Worm (Caenorhabditis elegans) whole organism, young adult: ENCODE measurements around the gene efn-4.

Source experiments
- B0019.2 ChIP-seq: fragments of 200-800 bp; sonication (Bioruptor generic); conservative IDR thresholded peaks from 2 replicates; pipeline ENCODE4 v1.3.6; 2022; ENCODE audit warnings: missing genetic modification reagents, missing genetic modification characterization, missing compliant biosample characterization
- B0035.1 ChIP-seq: sonication (generic microtip); optimal IDR thresholded peaks from 2 replicates; lab custom pipeline; 2016; ENCODE audit warnings: missing genetic modification characterization, mild to moderate bottlenecking, missing compliant biosample characterization, missing genotype, missing genetic modification reagents
- F10E7.11 ChIP-seq: sonication (generic microtip); optimal IDR thresholded peaks from 2 replicates; lab custom pipeline; 2017; ENCODE audit warnings: mild to moderate bottlenecking, missing genetic modification characterization, moderate library complexity, missing compliant biosample characterization
- F37B4.10 ChIP-seq: fragments of 200-800 bp; sonication (Bioruptor generic); IDR thresholded peaks from 2 replicates; pipeline ENCODE4 v1.3.6; 2022; ENCODE audit warnings: missing genetic modification characterization, missing compliant biosample characterization
- F39B2.1 ChIP-seq: fragments of 200-800 bp; sonication (Bioruptor generic); IDR thresholded peaks from 2 replicates; pipeline ENCODE4 v1.3.6; 2022; ENCODE audit warnings: missing genetic modification reagents, missing genetic modification characterization, missing compliant biosample characterization
- F55B11.4 ChIP-seq: sonication (generic microtip); optimal IDR thresholded peaks from 2 replicates; lab custom pipeline; 2016; ENCODE audit warnings: missing compliant biosample characterization, missing genetic modification characterization, borderline replicate concordance; ENCODE audit not compliant: insufficient read depth
- Y53G8AR.9 ChIP-seq: fragments of 200-800 bp; sonication (Bioruptor generic); conservative IDR thresholded peaks from 2 replicates; pipeline ENCODE4 v1.3.6; 2022; ENCODE audit warnings: missing genetic modification reagents, missing genetic modification characterization, missing compliant biosample characterization
- Y79H2A.3 ChIP-seq: fragments of 200-800 bp; sonication (Bioruptor generic); conservative IDR thresholded peaks from 2 replicates; pipeline ENCODE4 v1.3.6; 2022; ENCODE audit warnings: missing genetic modification reagents, missing genetic modification characterization, missing compliant biosample characterization
- Y95B8A.8 ChIP-seq: fragments of 200-800 bp; sonication (Bioruptor generic); IDR thresholded peaks from 2 replicates; pipeline ENCODE4 v1.3.6; 2022; ENCODE audit warnings: missing genetic modification reagents, missing genetic modification characterization, missing compliant biosample characterization
- ama-1 ChIP-seq, 3 experiments: fragments of 150-350 bp in 1 of 3; sonication (generic microtip) in 2 of 3; optimal IDR thresholded peaks; 2 replicates each; lab custom pipeline; 2014 to 2018; ENCODE audit warnings: missing biosample characterization in 2 of 3, missing genetic modification characterization in 2 of 3, missing genetic modification reagents in 2 of 3
- aptf-2 ChIP-seq: fragments of 200-800 bp; sonication (Bioruptor generic); conservative IDR thresholded peaks from 2 replicates; pipeline ENCODE4 v1.3.6; 2022; ENCODE audit warnings: missing genetic modification reagents, missing genetic modification characterization, missing compliant biosample characterization
- athp-1 ChIP-seq: sonication (generic microtip); optimal IDR thresholded peaks from 2 replicates; lab custom pipeline; 2017; ENCODE audit warnings: mild to moderate bottlenecking, missing genetic modification characterization, missing compliant biosample characterization
- attf-3 ChIP-seq: fragments of 200-800 bp; sonication (Bioruptor generic); conservative IDR thresholded peaks from 2 replicates; pipeline ENCODE4 v1.3.6; 2022; ENCODE audit warnings: missing genetic modification reagents, missing genetic modification characterization, missing compliant biosample characterization
- attf-6 ChIP-seq: fragments of 200-800 bp; sonication (Bioruptor generic); IDR thresholded peaks from 2 replicates; pipeline ENCODE4 v1.3.6; 2022; ENCODE audit warnings: missing genetic modification reagents, missing genetic modification characterization, missing compliant biosample characterization
- cebp-1 ChIP-seq, 2 experiments: fragments of 200-800 bp in 1 of 2; sonication (Bioruptor generic) in 1 of 2; sonication (generic microtip) in 1 of 2; IDR thresholded peaks in 1 of 2; optimal IDR thresholded peaks in 1 of 2; 2 replicates each; pipeline versions ENCODE4 v1.3.6 to Lab custom; 2017 to 2022; ENCODE audit warnings: missing compliant biosample characterization in 2 of 2, missing genetic modification characterization in 2 of 2, mild to moderate bottlenecking in 1 of 2, missing genetic modification reagents in 1 of 2, moderate library complexity in 1 of 2
- cebp-2 ChIP-seq: fragments of 200-800 bp; sonication (Bioruptor generic); IDR thresholded peaks from 2 replicates; pipeline ENCODE4 v1.3.6; 2022; ENCODE audit warnings: missing genetic modification characterization, missing compliant biosample characterization
- ceh-40 ChIP-seq: fragments of 200-800 bp; sonication (Bioruptor generic); IDR thresholded peaks from 2 replicates; pipeline ENCODE4 v1.3.6; 2022; ENCODE audit warnings: missing genetic modification characterization, missing compliant biosample characterization
- ceh-58 ChIP-seq: fragments of 200-800 bp; sonication (Bioruptor generic); IDR thresholded peaks from 2 replicates; pipeline ENCODE4 v1.3.6; 2022; ENCODE audit warnings: missing genetic modification characterization, missing compliant biosample characterization
- die-1 ChIP-seq: sonication (generic microtip); optimal IDR thresholded peaks from 2 replicates; lab custom pipeline; 2016; ENCODE audit warnings: missing genotype, mild to moderate bottlenecking, missing genetic modification characterization, missing compliant biosample characterization
- egrh-3 ChIP-seq: fragments of 200-800 bp; sonication (Bioruptor generic); IDR thresholded peaks from 2 replicates; pipeline ENCODE4 v1.3.6; 2022; ENCODE audit warnings: missing genetic modification reagents, missing genetic modification characterization, missing compliant biosample characterization
- fkh-3 ChIP-seq: sonication (generic microtip); optimal IDR thresholded peaks from 2 replicates; lab custom pipeline; 2016; ENCODE audit warnings: mild to moderate bottlenecking, missing genetic modification characterization, missing compliant biosample characterization
- gei-17 ChIP-seq: fragments of 200-800 bp; sonication (Bioruptor generic); optimal IDR thresholded peaks from 2 replicates; lab custom pipeline; 2018; ENCODE audit warnings: mild to moderate bottlenecking, missing genetic modification characterization, missing compliant biosample characterization
- him-1 ChIP-seq: sonication (generic microtip); optimal IDR thresholded peaks from 2 replicates; lab custom pipeline; 2016; ENCODE audit warnings: missing genotype, missing genetic modification reagents, missing genetic modification characterization, missing compliant biosample characterization
- hlh-12 ChIP-seq: sonication (generic microtip); optimal IDR thresholded peaks from 2 replicates; lab custom pipeline; 2016; ENCODE audit warnings: missing genetic modification characterization, missing compliant biosample characterization
- hlh-26 ChIP-seq: fragments of 200-800 bp; sonication (Bioruptor generic); conservative IDR thresholded peaks from 2 replicates; pipeline ENCODE4 v1.3.6; 2022; ENCODE audit warnings: missing genetic modification reagents, missing genetic modification characterization, missing compliant biosample characterization
- lag-1 ChIP-seq: fragments of 200-800 bp; sonication (Bioruptor generic); IDR thresholded peaks from 2 replicates; pipeline ENCODE4 v1.3.6; 2022; ENCODE audit warnings: missing genetic modification reagents, missing genetic modification characterization, missing compliant biosample characterization
- lin-40 ChIP-seq: sonication (generic microtip); optimal IDR thresholded peaks from 2 replicates; lab custom pipeline; 2016; ENCODE audit warnings: missing genetic modification characterization, mild to moderate bottlenecking, missing compliant biosample characterization, missing genotype, missing genetic modification reagents
- lsl-1 ChIP-seq: fragments of 200-800 bp; sonication (Bioruptor generic); optimal IDR thresholded peaks from 2 replicates; lab custom pipeline; 2018; ENCODE audit warnings: mild to moderate bottlenecking, missing genetic modification characterization, moderate library complexity, missing compliant biosample characterization
- lsy-27 ChIP-seq: sonication (generic microtip); optimal IDR thresholded peaks from 2 replicates; lab custom pipeline; 2017; ENCODE audit warnings: missing genetic modification characterization, mild to moderate bottlenecking, missing compliant biosample characterization, antibody characterized with exemption, missing genotype, borderline replicate concordance; ENCODE audit not compliant: insufficient read depth
- madf-6 ChIP-seq: fragments of 200-800 bp; sonication (Bioruptor generic); IDR thresholded peaks from 2 replicates; pipeline ENCODE4 v1.3.6; 2022; ENCODE audit warnings: missing genetic modification reagents, missing genetic modification characterization, missing compliant biosample characterization
- mxl-1 ChIP-seq: sonication (generic microtip); optimal IDR thresholded peaks from 2 replicates; lab custom pipeline; 2016; ENCODE audit warnings: missing genetic modification characterization, missing compliant biosample characterization
- nhr-80 ChIP-seq: sonication (generic microtip); optimal IDR thresholded peaks from 2 replicates; lab custom pipeline; 2016; ENCODE audit warnings: missing genetic modification characterization, missing compliant biosample characterization
- nhr-90 ChIP-seq: sonication (generic microtip); optimal IDR thresholded peaks from 2 replicates; lab custom pipeline; 2016; ENCODE audit warnings: missing genotype, mild to moderate bottlenecking, missing genetic modification characterization, missing compliant biosample characterization
- pbrm-1 ChIP-seq: fragments of 200-800 bp; sonication (Bioruptor generic); IDR thresholded peaks from 2 replicates; pipeline ENCODE4 v1.3.6; 2022; ENCODE audit warnings: missing genetic modification reagents, missing genetic modification characterization, missing compliant biosample characterization
- rec-8 ChIP-seq, 2 experiments: sonication (generic microtip); optimal IDR thresholded peaks; 2 replicates each; lab custom pipeline; 2016; ENCODE audit warnings: mild to moderate bottlenecking in 2 of 2, missing genetic modification characterization in 2 of 2, missing genetic modification reagents in 2 of 2, missing genotype in 2 of 2, missing biosample characterization in 1 of 2, missing compliant biosample characterization in 1 of 2, moderate library complexity in 1 of 2
- repo-1 ChIP-seq: sonication (generic microtip); optimal IDR thresholded peaks from 2 replicates; lab custom pipeline; 2017; ENCODE audit warnings: mild to moderate bottlenecking, missing genetic modification characterization, missing compliant biosample characterization
- sdz-38 ChIP-seq: sonication (generic microtip); optimal IDR thresholded peaks from 2 replicates; lab custom pipeline; 2016; ENCODE audit warnings: missing genotype, missing genetic modification characterization, missing compliant biosample characterization
- snpc-1.3 ChIP-seq: sonication (generic microtip); optimal IDR thresholded peaks from 2 replicates; lab custom pipeline; 2017; ENCODE audit warnings: missing genetic modification characterization, mild to moderate bottlenecking, missing compliant biosample characterization, antibody characterized with exemption, moderate library complexity, missing genotype, missing genetic modification reagents; ENCODE audit not compliant: insufficient read depth
- snpc-4 ChIP-seq, 5 experiments: fragments of 150-350 bp in 1 of 5; sonication (generic microtip) in 4 of 5; optimal IDR thresholded peaks; 2 replicates each; lab custom pipeline; 2014 to 2018; ENCODE audit warnings: missing genetic modification characterization in 5 of 5, missing biosample characterization in 3 of 5, antibody characterized with exemption in 2 of 5, mild to moderate bottlenecking in 2 of 5, missing compliant biosample characterization in 2 of 5, missing genotype in 2 of 5, moderate library complexity in 2 of 5, missing genetic modification reagents in 1 of 5
- somi-1 ChIP-seq: fragments of 200-800 bp; sonication (Bioruptor generic); optimal IDR thresholded peaks from 2 replicates; lab custom pipeline; 2018; ENCODE audit warnings: mild to moderate bottlenecking, missing genetic modification characterization, missing compliant biosample characterization
- unc-62 ChIP-seq: fragments of 150-350 bp; optimal IDR thresholded peaks from 2 replicates; lab custom pipeline; 2014; ENCODE audit warnings: missing biosample characterization, missing genetic modification reagents, missing genetic modification characterization
- zfh-2 ChIP-seq: fragments of 200-800 bp; sonication (Bioruptor generic); conservative IDR thresholded peaks from 2 replicates; pipeline ENCODE4 v1.3.6; 2022; ENCODE audit warnings: missing genetic modification reagents, missing genetic modification characterization, missing compliant biosample characterization
- ztf-22 ChIP-seq: fragments of 200-800 bp; sonication (Bioruptor generic); optimal IDR thresholded peaks from 2 replicates; lab custom pipeline; 2018; ENCODE audit warnings: mild to moderate bottlenecking, missing genetic modification characterization, moderate library complexity, missing compliant biosample characterization
- ztf-25 ChIP-seq: fragments of 200-800 bp; sonication (Bioruptor generic); IDR thresholded peaks from 2 replicates; pipeline ENCODE4 v1.3.6; 2022; ENCODE audit warnings: missing genetic modification reagents, missing genetic modification characterization, missing compliant biosample characterization

efn-4 gene

ce11 chrIV:580512-580911 lies 21.5 kb downstream of the efn-4 start:
- TF ChIP-seq F39B2.1 (GFP tag; lab: Robert Waterston, UW) (no peak), ceh-40 (GFP tag; lab: Robert Waterston, UW) (no peak), lin-40 (tag; lab: Kevin White, UChicago) (no peak), cebp-2 (no peak), nhr-80 (no peak), zfh-2 (peak; percentile 75), lsl-1 (GFP tag; lab: Kevin White, UChicago) (no peak), Y79H2A.3 (GFP tag; lab: Robert Waterston, UW) (no peak), him-1 (tag; lab: Kevin White, UChicago) (no peak), gei-17 (GFP tag; lab: Kevin White, UChicago) (no peak), egrh-3 (GFP tag; lab: Robert Waterston, UW) (peak; percentile 7; the same call in 1 of the 2 replicates), B0019.2 (GFP tag; lab: Robert Waterston, UW) (no peak), hlh-26 (GFP tag; lab: Robert Waterston, UW) (no peak), attf-3 (GFP tag; lab: Robert Waterston, UW) (no peak), die-1 (tag; lab: Kevin White, UChicago) (no peak), F55B11.4 (tag; lab: Kevin White, UChicago) (no peak), unc-62 (GFP tag; lab: Kevin White, UChicago) (no peak)

- TF ChIP-seq madf-6 (GFP tag; lab: Robert Waterston, UW), result no peak
- no peak for TF ChIP-seq aptf-2 (GFP tag; lab: Robert Waterston, UW)
- no peak for TF ChIP-seq ceh-58 (GFP tag; lab: Robert Waterston, UW)
- no peak for TF ChIP-seq F55B11.4 (tag; lab: Kevin White, UChicago)
- no peak for TF ChIP-seq Y53G8AR.9
- no peak for TF ChIP-seq lag-1 (GFP tag; lab: Robert Waterston, UW)
- TF ChIP-seq ztf-22 (GFP tag; lab: Kevin White, UChicago), result no peak
- TF ChIP-seq sdz-38 (tag; lab: Kevin White, UChicago), result no peak
- no peak for TF ChIP-seq F37B4.10 (GFP tag; lab: Robert Waterston, UW)
- no peak for TF ChIP-seq repo-1 (tag; lab: Kevin White, UChicago)
- TF ChIP-seq rec-8 (tag; optimal IDR thresholded peaks at IDR 0.05; lab: Kevin White, UChicago), result no peak
- TF ChIP-seq ama-1 (optimal IDR thresholded peaks at IDR 0.05; lab: Kevin White, UChicago), result no peak
- TF ChIP-seq ama-1 (GFP tag; optimal IDR thresholded peaks at IDR 0.05; lab: Kevin White, UChicago), result no peak
- no peak for TF ChIP-seq pbrm-1
- TF ChIP-seq, all 124 proteins: peak for 0
Measured at ce11 chrIV:582130-582529, 23.1 kb downstream of the efn-4 start, which contains the start of gene F56A11.6. TSS of gene F56A11.6 (minus strand) at chrIV:582230.

- no peak for TF ChIP-seq B0035.1 (tag; lab: Kevin White, UChicago)
- no peak for TF ChIP-seq mxl-1 (tag; lab: Kevin White, UChicago)
- TF ChIP-seq athp-1 (tag; lab: Kevin White, UChicago), result no peak
- no peak for TF ChIP-seq Y95B8A.8
- TF ChIP-seq gei-17 (GFP tag; lab: Kevin White, UChicago), result no peak
- no peak for TF ChIP-seq pbrm-1
- TF ChIP-seq ztf-25 (GFP tag; lab: Robert Waterston, UW), result no peak
- no peak for TF ChIP-seq madf-6 (GFP tag; lab: Robert Waterston, UW)
- no peak for TF ChIP-seq snpc-4 (GFP tag; optimal IDR thresholded peaks at IDR 0.05; lab: Kevin White, UChicago)
- no peak for TF ChIP-seq snpc-4 (tag; optimal IDR thresholded peaks at IDR 0.05; lab: Kevin White, UChicago)
- no peak for TF ChIP-seq F10E7.11 (tag; lab: Kevin White, UChicago)
- TF ChIP-seq attf-6 (GFP tag; lab: Robert Waterston, UW), result no peak
- no peak for TF ChIP-seq hlh-12 (tag; lab: Kevin White, UChicago)
- TF ChIP-seq nhr-90, result no peak
- no peak for TF ChIP-seq snpc-1.3 (tag; lab: Kevin White, UChicago)
- TF ChIP-seq cebp-1 (GFP tag; IDR thresholded peaks at IDR 0.05; lab: Robert Waterston, UW), result no peak
- TF ChIP-seq cebp-1 (tag; optimal IDR thresholded peaks at IDR 0.05; lab: Kevin White, UChicago), result no peak
- TF ChIP-seq lsy-27, result no peak
- TF ChIP-seq fkh-3 (tag; lab: Kevin White, UChicago), result no peak
- no peak for TF ChIP-seq somi-1 (GFP tag; lab: Kevin White, UChicago)
Measured at ce11 chrIV:584039-584438, 25.0 kb downstream of the efn-4 start.
